Fruit fly (Drosophila melanogaster) whole organism, embryonic: ENCODE results near the gene Fign.

ENCODE experiments used
- Aef1 ChIP-seq: fragments of 200-800 bp; sonication (Bioruptor generic); IDR thresholded peaks from 3 replicates; pipeline ENCODE4 v1.3.6; 2022; ENCODE audit warnings: missing biosample characterization, missing genetic modification characterization
- B-H1 ChIP-seq: fragments of 200-800 bp; sonication (Bioruptor generic); IDR thresholded peaks from 3 replicates; pipeline ENCODE4 v1.3.6; 2022; ENCODE audit warnings: missing biosample characterization, missing genetic modification characterization
- B-H2 ChIP-seq: fragments of 200-800 bp; sonication (Bioruptor generic); optimal IDR thresholded peaks from 2 replicates; lab custom pipeline; 2018; ENCODE audit warnings: missing biosample characterization, mild to moderate bottlenecking, missing genetic modification characterization
- Bgb ChIP-seq: fragments of 200-800 bp; sonication (Bioruptor generic); IDR thresholded peaks from 2 replicates; pipeline ENCODE4 v1.3.6; 2022; ENCODE audit warnings: missing biosample characterization, missing genetic modification characterization; ENCODE audit not compliant: partially characterized antibody
- Bteb2 ChIP-seq: fragments of 200-800 bp; sonication (Bioruptor generic); optimal IDR thresholded peaks from 2 replicates; lab custom pipeline; 2016; ENCODE audit warnings: missing biosample characterization, missing genetic modification characterization
- CG12104 ChIP-seq: fragments of 200-800 bp; sonication (Bioruptor generic); optimal IDR thresholded peaks from 3 replicates; lab custom pipeline; 2016; ENCODE audit warnings: missing biosample characterization, missing genetic modification characterization
- CG12219 ChIP-seq: fragments of 200-800 bp; sonication (Bioruptor generic); optimal IDR thresholded peaks from 3 replicates; lab custom pipeline; 2018; ENCODE audit warnings: missing biosample characterization, mild to moderate bottlenecking, missing genetic modification characterization
- CG15514 ChIP-seq: fragments of 200-800 bp; sonication (Bioruptor generic); optimal IDR thresholded peaks from 3 replicates; lab custom pipeline; 2017; ENCODE audit warnings: missing biosample characterization, missing genetic modification characterization, mild to moderate bottlenecking, moderate library complexity, missing genetic modification reagents
- CG17829 ChIP-seq: fragments of 200-800 bp; optimal IDR thresholded peaks from 2 replicates; lab custom pipeline; 2019; ENCODE audit warnings: missing biosample characterization, mild to moderate bottlenecking, missing genetic modification characterization, moderate library complexity
- CG1792 ChIP-seq: fragments of 200-800 bp; sonication (Bioruptor generic); optimal IDR thresholded peaks from 2 replicates; lab custom pipeline; 2016; ENCODE audit warnings: missing biosample characterization, missing genetic modification characterization
- CG2202 ChIP-seq: fragments of 200-800 bp; sonication (Bioruptor generic); optimal IDR thresholded peaks from 2 replicates; lab custom pipeline; 2018; ENCODE audit warnings: missing biosample characterization, mild to moderate bottlenecking, missing genetic modification characterization
- CG32772 ChIP-seq: fragments of 200-800 bp; sonication (Bioruptor generic); IDR thresholded peaks from 2 replicates; pipeline ENCODE4 v1.3.6; 2022; ENCODE audit warnings: missing biosample characterization, missing genetic modification characterization
- CG3407 ChIP-seq: fragments of 200-800 bp; sonication (Bioruptor generic); optimal IDR thresholded peaks from 2 replicates; lab custom pipeline; 2018; ENCODE audit warnings: missing biosample characterization, mild to moderate bottlenecking, missing genetic modification characterization
- CG42726 ChIP-seq: fragments of 200-800 bp; sonication (Bioruptor generic); IDR thresholded peaks from 2 replicates; pipeline ENCODE4 v1.3.6; 2022; ENCODE audit warnings: missing biosample characterization, missing genetic modification characterization; ENCODE audit not compliant: partially characterized antibody
- CG4404 ChIP-seq: fragments of 200-800 bp; sonication (Bioruptor generic); IDR thresholded peaks from 2 replicates; pipeline ENCODE4 v1.3.6; 2022; ENCODE audit warnings: missing biosample characterization, missing genetic modification characterization
- CG6272 ChIP-seq: fragments of 200-800 bp; sonication (Bioruptor generic); IDR thresholded peaks from 2 replicates; pipeline ENCODE4 v1.3.6; 2022; ENCODE audit warnings: missing biosample characterization, missing genetic modification characterization
- CG7372 ChIP-seq: fragments of 200-800 bp; sonication (Bioruptor generic); IDR thresholded peaks from 2 replicates; pipeline ENCODE4 v1.3.6; 2022; ENCODE audit warnings: missing biosample characterization, missing genetic modification characterization
- CG7786 ChIP-seq: fragments of 200-800 bp; sonication (Bioruptor generic); optimal IDR thresholded peaks from 2 replicates; lab custom pipeline; 2016; ENCODE audit warnings: missing biosample characterization, missing genetic modification characterization
- CG8359 ChIP-seq: fragments of 200-800 bp; sonication (Bioruptor generic); optimal IDR thresholded peaks from 2 replicates; lab custom pipeline; 2017; ENCODE audit warnings: missing biosample characterization, mild to moderate bottlenecking, missing genetic modification characterization, borderline replicate concordance
- Camta ChIP-seq: fragments of 200-800 bp; sonication (Bioruptor generic); optimal IDR thresholded peaks from 2 replicates; lab custom pipeline; 2016; ENCODE audit warnings: missing biosample characterization, missing genetic modification characterization
- CrebB ChIP-seq: fragments of 200-800 bp; sonication (Bioruptor generic); optimal IDR thresholded peaks from 3 replicates; lab custom pipeline; 2018; ENCODE audit warnings: missing biosample characterization, mild to moderate bottlenecking, missing genetic modification characterization
- Dad ChIP-seq: fragments of 200-800 bp; sonication (Bioruptor generic); optimal IDR thresholded peaks from 3 replicates; lab custom pipeline; 2016; ENCODE audit warnings: missing biosample characterization, missing genetic modification characterization
- Dp ChIP-seq: fragments of 200-800 bp; sonication (Bioruptor generic); optimal IDR thresholded peaks from 2 replicates; lab custom pipeline; 2018; ENCODE audit warnings: missing biosample characterization, mild to moderate bottlenecking, missing genetic modification characterization, moderate library complexity
- ERR ChIP-seq: fragments of 200-800 bp; sonication (Bioruptor generic); optimal IDR thresholded peaks from 2 replicates; lab custom pipeline; 2016; ENCODE audit warnings: missing biosample characterization, missing genetic modification characterization
- Ets65A ChIP-seq: fragments of 200-800 bp; sonication (Bioruptor generic); peaks from one replicate; lab custom pipeline; 2016; ENCODE audit warnings: missing biosample characterization, missing genetic modification characterization
- Fer2 ChIP-seq: fragments of 200-800 bp; sonication (Bioruptor generic); optimal IDR thresholded peaks from 2 replicates; lab custom pipeline; 2018; ENCODE audit warnings: missing biosample characterization, mild to moderate bottlenecking, missing genetic modification characterization, moderate library complexity
- Gug ChIP-seq: fragments of 200-800 bp; sonication (Bioruptor generic); IDR thresholded peaks from 4 replicates; pipeline ENCODE4 v1.3.6; 2022; ENCODE audit warnings: missing biosample characterization, missing genetic modification characterization
- Mes4 ChIP-seq: fragments of 200-800 bp; sonication (Bioruptor generic); optimal IDR thresholded peaks from 2 replicates; lab custom pipeline; 2016; ENCODE audit warnings: missing biosample characterization, missing genetic modification characterization
- NC2α ChIP-seq: fragments of 200-800 bp; sonication (Bioruptor generic); optimal IDR thresholded peaks from 2 replicates; lab custom pipeline; 2016; ENCODE audit warnings: missing biosample characterization, missing genetic modification characterization
- NFAT ChIP-seq: fragments of 200-800 bp; sonication (Bioruptor generic); IDR thresholded peaks from 2 replicates; pipeline ENCODE4 v1.3.6; 2022; ENCODE audit warnings: missing biosample characterization, missing genetic modification characterization
- Rx ChIP-seq: fragments of 200-800 bp; sonication (Bioruptor generic); IDR thresholded peaks from 2 replicates; pipeline ENCODE4 v1.3.6; 2022; ENCODE audit warnings: missing biosample characterization, missing genetic modification characterization
- Scr ChIP-seq: fragments of 200-800 bp; sonication (Bioruptor generic); IDR thresholded peaks from 2 replicates; pipeline ENCODE4 v1.3.6; 2022; ENCODE audit warnings: missing biosample characterization, missing genetic modification characterization; ENCODE audit not compliant: partially characterized antibody
- Xbp1 ChIP-seq: fragments of 200-800 bp; sonication (Bioruptor generic); optimal IDR thresholded peaks from 3 replicates; lab custom pipeline; 2016; ENCODE audit warnings: missing biosample characterization, mild to moderate bottlenecking, missing genetic modification characterization
- cato ChIP-seq: fragments of 200-800 bp; sonication (Bioruptor generic); optimal IDR thresholded peaks from 2 replicates; lab custom pipeline; 2016; ENCODE audit warnings: missing biosample characterization, missing genetic modification characterization, borderline replicate concordance
- dimm ChIP-seq: fragments of 200-800 bp; sonication (Bioruptor generic); IDR thresholded peaks from 2 replicates; pipeline ENCODE4 v1.3.6; 2022; ENCODE audit warnings: missing biosample characterization, missing genetic modification characterization
- dm ChIP-seq: fragments of 200-800 bp; sonication (Bioruptor generic); optimal IDR thresholded peaks from 3 replicates; lab custom pipeline; 2016; ENCODE audit warnings: missing biosample characterization, missing genetic modification characterization
- exex ChIP-seq: fragments of 200-800 bp; sonication (Bioruptor generic); optimal IDR thresholded peaks from 4 replicates; lab custom pipeline; 2018; ENCODE audit warnings: missing biosample characterization, mild to moderate bottlenecking, missing genetic modification characterization, moderate library complexity
- fd96Cb ChIP-seq: fragments of 200-800 bp; sonication (Bioruptor generic); optimal IDR thresholded peaks from 2 replicates; lab custom pipeline; 2018; ENCODE audit warnings: missing biosample characterization, mild to moderate bottlenecking, missing genetic modification characterization, moderate library complexity
- gcm2 ChIP-seq: fragments of 200-800 bp; sonication (Bioruptor generic); optimal IDR thresholded peaks from 2 replicates; lab custom pipeline; 2016; ENCODE audit warnings: missing biosample characterization, missing genetic modification characterization
- gro ChIP-seq: fragments of 200-800 bp; sonication (Bioruptor generic); optimal IDR thresholded peaks from 2 replicates; lab custom pipeline; 2016; ENCODE audit warnings: missing biosample characterization, missing genetic modification characterization
- gsb ChIP-seq: fragments of 200-800 bp; sonication (Bioruptor generic); IDR thresholded peaks from 2 replicates; pipeline ENCODE4 v1.3.6; 2022; ENCODE audit warnings: missing biosample characterization, missing genetic modification characterization
- hbn ChIP-seq: fragments of 200-800 bp; sonication (Bioruptor generic); IDR thresholded peaks from 2 replicates; pipeline ENCODE4 v1.3.6; 2022; ENCODE audit warnings: missing biosample characterization, missing genetic modification characterization; ENCODE audit not compliant: partially characterized antibody
- jigr1 ChIP-seq: fragments of 200-800 bp; sonication (Bioruptor generic); IDR thresholded peaks from 3 replicates; pipeline ENCODE4 v1.3.6; 2022; ENCODE audit warnings: missing biosample characterization, missing genetic modification characterization
- jumu ChIP-seq: fragments of 200-800 bp; sonication (Bioruptor generic); optimal IDR thresholded peaks from 3 replicates; lab custom pipeline; 2016; ENCODE audit warnings: missing biosample characterization, missing genetic modification characterization
- p53 ChIP-seq: fragments of 200-800 bp; sonication (Bioruptor generic); optimal IDR thresholded peaks from 2 replicates; lab custom pipeline; 2016; ENCODE audit warnings: missing biosample characterization, missing genetic modification characterization
- peb ChIP-seq: fragments of 200-800 bp; sonication (Bioruptor generic); IDR thresholded peaks from 2 replicates; pipeline ENCODE4 v1.3.6; 2022; ENCODE audit warnings: missing biosample characterization, missing genetic modification characterization
- schlank ChIP-seq: fragments of 200-800 bp; sonication (Bioruptor generic); optimal IDR thresholded peaks from 2 replicates; lab custom pipeline; 2018; ENCODE audit warnings: missing biosample characterization, mild to moderate bottlenecking, missing genetic modification characterization
- scrt ChIP-seq: fragments of 200-800 bp; sonication (Bioruptor generic); optimal IDR thresholded peaks from 2 replicates; lab custom pipeline; 2018; ENCODE audit warnings: missing biosample characterization, mild to moderate bottlenecking, missing genetic modification characterization, moderate library complexity
- sens ChIP-seq: fragments of 200-800 bp; sonication (Bioruptor generic); peaks from one replicate; lab custom pipeline; 2016; ENCODE audit warnings: missing biosample characterization, missing genetic modification characterization
- shn ChIP-seq: fragments of 200-800 bp; sonication (Bioruptor generic); optimal IDR thresholded peaks from 3 replicates; lab custom pipeline; 2016; ENCODE audit warnings: missing biosample characterization, missing genetic modification characterization
- sqz ChIP-seq: fragments of 200-800 bp; sonication (Bioruptor generic); optimal IDR thresholded peaks from 3 replicates; lab custom pipeline; 2018; ENCODE audit warnings: missing biosample characterization, mild to moderate bottlenecking, missing genetic modification characterization
- trh ChIP-seq: fragments of 200-800 bp; sonication (Bioruptor generic); optimal IDR thresholded peaks from 2 replicates; lab custom pipeline; 2016; ENCODE audit warnings: missing biosample characterization, missing genetic modification characterization

Fign gene

DNA sequence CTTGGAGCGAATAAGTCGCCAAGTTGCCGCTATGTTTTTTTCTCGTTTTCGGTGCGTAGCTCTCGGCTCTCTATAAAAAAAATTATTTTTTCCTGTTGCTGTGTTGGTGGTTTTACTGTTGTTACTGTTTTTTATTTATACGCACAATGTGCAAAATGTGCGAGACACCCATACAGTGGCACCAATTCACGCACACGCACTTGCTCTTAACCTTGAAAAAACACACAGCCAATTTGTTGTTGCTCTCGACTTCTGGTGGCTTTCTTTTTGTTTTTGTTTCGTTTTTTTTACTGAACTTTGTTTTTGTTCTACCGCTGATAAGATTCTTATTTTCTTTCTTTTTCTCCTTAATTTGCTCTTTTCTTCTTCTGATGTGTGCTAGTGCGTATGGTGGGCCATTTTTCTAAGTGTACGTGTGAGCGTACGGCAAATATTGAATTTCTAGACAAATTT, 36.5 kb upstream of the Fign start (continued):
- TF ChIP-seq gro (GFP tag; lab: Kevin White, UChicago) (peak; percentile 33), scrt (GFP tag; lab: Kevin White, UChicago) (no peak), CG1792 (peak; percentile 3), fd96Cb (no peak), p53 (peak; percentile 5), CG3407 (GFP tag; lab: Kevin White, UChicago) (no peak), CG12104 (GFP tag; lab: Kevin White, UChicago) (peak; percentile 9), jumu (no peak), dimm (GFP tag; lab: Robert Waterston, UW) (no peak), trh (no peak), sens (GFP tag; lab: Kevin White, UChicago) (peak; percentile 60), CG7372 (GFP tag; lab: Robert Waterston, UW) (no peak), CG32772 (GFP tag; lab: Robert Waterston, UW) (0 out of 2 replicates have a peak, but pooled peaks have one; percentile 9), Scr (GFP tag; lab: Robert Waterston, UW) (no peak), jigr1 (no peak), NC2α (GFP tag; lab: Kevin White, UChicago) (no peak), exex (tag; lab: Kevin White, UChicago) (peak; percentile 33), CrebB (tag; lab: Kevin White, UChicago) (no peak), Fer2 (tag; lab: Kevin White, UChicago) (no peak), CG17829 (no peak), Dp (GFP tag; lab: Kevin White, UChicago) (no peak), CG42726 (GFP tag; lab: Robert Waterston, UW) (no peak), CG12219 (GFP tag; lab: Kevin White, UChicago) (no peak), schlank (peak; percentile 11), Xbp1 (no peak), Camta (GFP tag; lab: Kevin White, UChicago) (no peak), Ets65A (GFP tag; lab: Kevin White, UChicago) (peak; percentile 55), CG2202 (no peak), Mes4 (no peak), CG8359 (GFP tag; lab: Kevin White, UChicago) (no peak), hbn (GFP tag; lab: Robert Waterston, UW) (no peak), B-H2 (GFP tag; lab: Kevin White, UChicago) (no peak), Gug (GFP tag; lab: Robert Waterston, UW) (no peak; the same call in 3 of the 4 replicates), Rx (GFP tag; lab: Robert Waterston, UW) (no peak), Bteb2 (GFP tag; lab: Kevin White, UChicago) (no peak), B-H1 (no peak), NFAT (GFP tag; lab: Robert Waterston, UW) (no peak), Bgb (GFP tag; lab: Robert Waterston, UW) (no peak), gcm2 (GFP tag; lab: Kevin White, UChicago) (no peak), ERR (peak; percentile 14), shn (GFP tag; lab: Kevin White, UChicago) (peak; percentile 15), dm (GFP tag; lab: Kevin White, UChicago) (no peak), CG7786 (GFP tag; lab: Kevin White, UChicago) (peak; percentile 40), CG6272 (no peak), gsb (GFP tag; lab: Robert Waterston, UW) (no peak), peb (no peak), Dad (GFP tag; lab: Kevin White, UChicago) (no peak), CG4404 (no peak), CG15514 (GFP tag; lab: Kevin White, UChicago) (peak; percentile 37), cato (GFP tag; lab: Kevin White, UChicago) (no peak), sqz (peak; percentile 22), Aef1 (GFP tag; lab: Robert Waterston, UW) (peak; percentile 45; the same call in 2 of the 3 replicates)
